Worm (Caenorhabditis elegans): ENCODE measurements around the gene F52E1.3.

DNA sequence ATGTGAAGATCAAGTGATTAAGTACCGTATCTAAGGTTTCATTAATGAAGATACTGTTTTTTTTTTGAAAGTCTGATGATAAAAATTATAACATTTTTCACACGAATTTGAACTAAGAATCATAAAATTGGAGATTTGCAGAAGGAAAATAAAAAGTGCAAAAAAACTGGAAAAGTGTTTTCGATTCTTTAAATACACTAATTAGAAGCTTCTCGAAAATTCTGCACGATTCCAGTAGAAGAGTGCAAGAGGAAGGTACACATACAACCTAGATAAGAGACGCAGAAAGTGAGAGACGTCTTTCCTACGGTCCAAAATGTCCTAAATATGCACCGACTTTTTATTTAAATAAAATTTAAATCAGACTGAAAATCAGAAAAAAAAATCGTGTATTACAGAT lies 31.6 kb downstream of the F52E1.3 start:
- TF ChIP-seq F23B12.7 (tag; optimal IDR thresholded peaks at IDR 0.05; ENCODE audit: insufficient read depth): no peak
- TF ChIP-seq snpc-4 (GFP tag; optimal IDR thresholded peaks at IDR 0.05): no peak
- TF ChIP-seq snpc-4 (tag; optimal IDR thresholded peaks at IDR 0.05): no peak
- no peak for TF ChIP-seq bed-2 (GFP tag; IDR thresholded peaks at IDR 0.05)
- TF ChIP-seq ZK185.1 (tag; optimal IDR thresholded peaks at IDR 0.05; ENCODE audit: poor library complexity, severe bottlenecking): no peak
- no peak for TF ChIP-seq ama-1 (optimal IDR thresholded peaks at IDR 0.05)
- TF ChIP-seq ama-1 (GFP tag; optimal IDR thresholded peaks at IDR 0.05): no peak
- no peak for TF ChIP-seq sptf-2 (GFP tag; optimal IDR thresholded peaks at IDR 0.05)
- TF ChIP-seq B0261.1 (tag; optimal IDR thresholded peaks at IDR 0.05): no peak
- TF ChIP-seq D2030.7 (GFP tag; IDR thresholded peaks at IDR 0.05): no peak
